Fruit fly (Drosophila melanogaster) whole organism, embryonic: ENCODE data around the gene Polr2I.

ENCODE experiments used
- ATbp ChIP-seq: fragments of 200-800 bp; sonication (Bioruptor generic); optimal IDR thresholded peaks from 2 replicates; lab custom pipeline; 2017; ENCODE audit warnings: missing biosample characterization, mild to moderate bottlenecking, missing genetic modification characterization, missing genetic modification reagents
- Antp ChIP-seq: fragments of 200-800 bp; sonication (Bioruptor generic); optimal IDR thresholded peaks from 3 replicates; lab custom pipeline; 2016; ENCODE audit warnings: missing biosample characterization, missing genetic modification characterization
- BEAF-32 ChIP-seq: fragments of 200-800 bp; sonication (Bioruptor generic); optimal IDR thresholded peaks from 3 replicates; lab custom pipeline; 2017; ENCODE audit warnings: missing biosample characterization, missing genetic modification characterization, mild to moderate bottlenecking, moderate library complexity, missing genetic modification reagents
- CG1024 ChIP-seq: fragments of 200-800 bp; sonication (Bioruptor generic); IDR thresholded peaks from 2 replicates; pipeline ENCODE4 v1.3.6; 2022; ENCODE audit warnings: missing biosample characterization, missing genetic modification characterization
- CG11085 ChIP-seq: fragments of 200-800 bp; sonication (Bioruptor generic); IDR thresholded peaks from 2 replicates; pipeline ENCODE4 v1.3.6; 2022; ENCODE audit warnings: missing biosample characterization, missing genetic modification characterization
- CG15479 ChIP-seq: fragments of 200-800 bp; sonication (Bioruptor generic); optimal IDR thresholded peaks from 3 replicates; lab custom pipeline; 2019; ENCODE audit warnings: missing biosample characterization, mild to moderate bottlenecking, missing genetic modification characterization, moderate library complexity
- CG1647 ChIP-seq: fragments of 200-800 bp; sonication (Bioruptor generic); optimal IDR thresholded peaks from 3 replicates; lab custom pipeline; 2016; ENCODE audit warnings: missing biosample characterization, missing genetic modification characterization
- CG1832 ChIP-seq: fragments of 200-800 bp; sonication (Bioruptor generic); optimal IDR thresholded peaks from 2 replicates; lab custom pipeline; 2017; ENCODE audit warnings: missing biosample characterization, mild to moderate bottlenecking, missing genetic modification characterization, inconsistent platforms
- CG30403 ChIP-seq: fragments of 200-800 bp; sonication (Bioruptor generic); optimal IDR thresholded peaks from 3 replicates; lab custom pipeline; 2016; ENCODE audit warnings: missing biosample characterization, missing genetic modification characterization
- CG32772 ChIP-seq: fragments of 200-800 bp; sonication (Bioruptor generic); IDR thresholded peaks from 2 replicates; pipeline ENCODE4 v1.3.6; 2022; ENCODE audit warnings: missing biosample characterization, missing genetic modification characterization
- CG3847 ChIP-seq: fragments of 200-800 bp; sonication (Bioruptor generic); IDR thresholded peaks from 2 replicates; pipeline ENCODE4 v1.3.6; 2022; ENCODE audit warnings: missing biosample characterization, missing genetic modification characterization
- CG4282 ChIP-seq: fragments of 200-800 bp; sonication (Bioruptor generic); optimal IDR thresholded peaks from 2 replicates; lab custom pipeline; 2016; ENCODE audit warnings: missing biosample characterization, missing genetic modification characterization
- CG4617 ChIP-seq: fragments of 200-800 bp; sonication (Bioruptor generic); optimal IDR thresholded peaks from 3 replicates; lab custom pipeline; 2016; ENCODE audit warnings: missing biosample characterization, missing genetic modification characterization, borderline replicate concordance
- CG6765 ChIP-seq: fragments of 200-800 bp; sonication (Bioruptor generic); optimal IDR thresholded peaks from 3 replicates; lab custom pipeline; 2017; ENCODE audit warnings: missing biosample characterization, mild to moderate bottlenecking, missing genetic modification characterization
- CG6854 ChIP-seq: fragments of 200-800 bp; sonication (Bioruptor generic); optimal IDR thresholded peaks from 3 replicates; lab custom pipeline; 2017; ENCODE audit warnings: missing biosample characterization, mild to moderate bottlenecking, missing genetic modification characterization
- CG7745 ChIP-seq: fragments of 200-800 bp; sonication (Bioruptor generic); optimal IDR thresholded peaks from 2 replicates; lab custom pipeline; 2018; ENCODE audit warnings: missing biosample characterization, mild to moderate bottlenecking, missing genetic modification characterization, moderate library complexity
- CG7839 ChIP-seq: fragments of 200-800 bp; sonication (Bioruptor generic); optimal IDR thresholded peaks from 3 replicates; lab custom pipeline; 2018; ENCODE audit warnings: missing biosample characterization, mild to moderate bottlenecking, missing genetic modification characterization, moderate library complexity
- CG9817 ChIP-seq: fragments of 200-800 bp; sonication (Bioruptor generic); optimal IDR thresholded peaks from 2 replicates; lab custom pipeline; 2018; ENCODE audit warnings: missing biosample characterization, mild to moderate bottlenecking, missing genetic modification characterization, moderate library complexity
- Deaf1 ChIP-seq: fragments of 200-800 bp; optimal IDR thresholded peaks from 3 replicates; lab custom pipeline; 2019; ENCODE audit warnings: missing biosample characterization, mild to moderate bottlenecking, missing genetic modification characterization, moderate library complexity
- Eip74EF ChIP-seq, 2 experiments: fragments of 200-800 bp in 1 of 2; fragments of >200 bp in 1 of 2; sonication (Bioruptor generic) in 1 of 2; optimal IDR thresholded peaks; 2 replicates each; lab custom pipeline; 2017 to 2019; ENCODE audit warnings: missing biosample characterization in 2 of 2, missing genetic modification characterization in 2 of 2, mild to moderate bottlenecking in 1 of 2, moderate library complexity in 1 of 2
- Ets65A ChIP-seq: fragments of 200-800 bp; sonication (Bioruptor generic); peaks from one replicate; lab custom pipeline; 2016; ENCODE audit warnings: missing biosample characterization, missing genetic modification characterization
- Hand ChIP-seq: fragments of 200-800 bp; sonication (Bioruptor generic); optimal IDR thresholded peaks from 2 replicates; lab custom pipeline; 2017; ENCODE audit warnings: mild to moderate bottlenecking, missing biosample characterization, missing genetic modification reagents, missing genetic modification characterization
- Kr ChIP-seq: fragments of 200-800 bp; sonication (Bioruptor generic); optimal IDR thresholded peaks from 2 replicates; lab custom pipeline; 2017; ENCODE audit warnings: missing biosample characterization, mild to moderate bottlenecking, missing genetic modification characterization
- Lhr ChIP-seq: fragments of 200-800 bp; sonication (Bioruptor generic); optimal IDR thresholded peaks from 3 replicates; lab custom pipeline; 2017; ENCODE audit warnings: mild to moderate bottlenecking, missing biosample characterization, missing genetic modification reagents, missing genetic modification characterization
- Mad ChIP-seq: fragments of 200-800 bp; sonication (Bioruptor generic); optimal IDR thresholded peaks from 2 replicates; lab custom pipeline; 2016; ENCODE audit warnings: missing biosample characterization, missing genetic modification characterization
- NK7.1 ChIP-seq: fragments of 200-800 bp; sonication (Bioruptor generic); optimal IDR thresholded peaks from 3 replicates; lab custom pipeline; 2016; ENCODE audit warnings: missing biosample characterization, missing genetic modification characterization
- Neu2 ChIP-seq: fragments of 200-800 bp; sonication (Bioruptor generic); optimal IDR thresholded peaks from 3 replicates; lab custom pipeline; 2016; ENCODE audit warnings: missing biosample characterization, missing genetic modification characterization, borderline replicate concordance
- Scr ChIP-seq: fragments of 200-800 bp; sonication (Bioruptor generic); IDR thresholded peaks from 2 replicates; pipeline ENCODE4 v1.3.6; 2022; ENCODE audit warnings: missing biosample characterization, missing genetic modification characterization; ENCODE audit not compliant: partially characterized antibody
- Xrp1 ChIP-seq: fragments of 200-800 bp; sonication (Bioruptor generic); IDR thresholded peaks from 2 replicates; pipeline ENCODE4 v1.3.6; 2022; ENCODE audit warnings: missing biosample characterization, missing genetic modification characterization
- ash1 ChIP-seq: fragments of 200-800 bp; sonication (Bioruptor generic); optimal IDR thresholded peaks from 2 replicates; lab custom pipeline; 2018; ENCODE audit warnings: missing biosample characterization, mild to moderate bottlenecking, missing genetic modification characterization
- bbx ChIP-seq: fragments of 200-800 bp; sonication (Bioruptor generic); IDR thresholded peaks from 2 replicates; pipeline ENCODE4 v1.3.6; 2022; ENCODE audit warnings: missing biosample characterization, missing genetic modification characterization; ENCODE audit not compliant: partially characterized antibody
- bowl ChIP-seq: fragments of 200-800 bp; sonication (Bioruptor generic); IDR thresholded peaks from 2 replicates; pipeline ENCODE4 v1.3.6; 2022; ENCODE audit warnings: missing biosample characterization, missing genetic modification characterization
- cwo ChIP-seq: fragments of 200-800 bp; sonication (Bioruptor generic); optimal IDR thresholded peaks from 3 replicates; lab custom pipeline; 2017; ENCODE audit warnings: missing biosample characterization, missing genetic modification characterization, mild to moderate bottlenecking, moderate library complexity, missing genetic modification reagents
- dati ChIP-seq: fragments of 200-800 bp; sonication (Bioruptor generic); IDR thresholded peaks from 2 replicates; pipeline ENCODE4 v1.3.6; 2022; ENCODE audit warnings: missing biosample characterization, missing genetic modification characterization
- dm ChIP-seq: fragments of 200-800 bp; sonication (Bioruptor generic); optimal IDR thresholded peaks from 3 replicates; lab custom pipeline; 2016; ENCODE audit warnings: missing biosample characterization, missing genetic modification characterization
- en ChIP-seq: fragments of 200-800 bp; sonication (Bioruptor generic); optimal IDR thresholded peaks from 2 replicates; lab custom pipeline; 2016; ENCODE audit warnings: missing biosample characterization, missing genetic modification characterization
- eve ChIP-seq, 2 experiments: fragments of >200 bp; optimal IDR thresholded peaks; 2 replicates each; lab custom pipeline; 2017; ENCODE audit warnings: missing biosample characterization in 2 of 2, missing genetic modification characterization in 2 of 2
- insv ChIP-seq, 2 experiments: fragments of 200-800 bp; sonication (Bioruptor generic); optimal IDR thresholded peaks; 3 replicates each; lab custom pipeline; 2016 to 2018; ENCODE audit warnings: missing biosample characterization in 2 of 2, missing genetic modification characterization in 2 of 2
- kah ChIP-seq: fragments of 200-800 bp; sonication (Bioruptor generic); optimal IDR thresholded peaks from 2 replicates; lab custom pipeline; 2018; ENCODE audit warnings: missing biosample characterization, mild to moderate bottlenecking, missing genetic modification characterization
- kni ChIP-seq: fragments of 200-800 bp; sonication (Bioruptor generic); optimal IDR thresholded peaks from 3 replicates; lab custom pipeline; 2017; ENCODE audit warnings: mild to moderate bottlenecking, missing biosample characterization, missing genetic modification reagents, missing genetic modification characterization
- lilli ChIP-seq: fragments of 200-800 bp; sonication (Bioruptor generic); optimal IDR thresholded peaks from 3 replicates; lab custom pipeline; 2016; ENCODE audit warnings: missing biosample characterization, missing genetic modification characterization
- mirr ChIP-seq: fragments of 200-800 bp; sonication (Bioruptor generic); optimal IDR thresholded peaks from 3 replicates; lab custom pipeline; 2018; ENCODE audit warnings: missing biosample characterization, mild to moderate bottlenecking, missing genetic modification characterization
- otp ChIP-seq: fragments of 200-800 bp; sonication (Bioruptor generic); IDR thresholded peaks from 3 replicates; pipeline ENCODE4, ENCODE4 v1.3.6; 2022; ENCODE audit warnings: missing biosample characterization, missing genetic modification characterization
- pum ChIP-seq: fragments of 200-800 bp; sonication (Bioruptor generic); optimal IDR thresholded peaks from 2 replicates; lab custom pipeline; 2016; ENCODE audit warnings: missing biosample characterization, missing genetic modification characterization
- ranshi ChIP-seq: fragments of 200-800 bp; sonication (Bioruptor generic); IDR thresholded peaks from 2 replicates; pipeline ENCODE4 v1.3.6; 2022; ENCODE audit warnings: missing biosample characterization, missing genetic modification characterization
- rib ChIP-seq: fragments of 200-800 bp; sonication (Bioruptor generic); IDR thresholded peaks from 2 replicates; pipeline ENCODE4 v1.3.6; 2022; ENCODE audit warnings: missing biosample characterization, missing genetic modification characterization
- salm ChIP-seq: fragments of 200-800 bp; sonication (Bioruptor generic); optimal IDR thresholded peaks from 2 replicates; lab custom pipeline; 2018; ENCODE audit warnings: missing biosample characterization, mild to moderate bottlenecking, missing genetic modification characterization
- shn ChIP-seq: fragments of 200-800 bp; sonication (Bioruptor generic); optimal IDR thresholded peaks from 3 replicates; lab custom pipeline; 2016; ENCODE audit warnings: missing biosample characterization, missing genetic modification characterization
- sima ChIP-seq: fragments of 200-800 bp; sonication (Bioruptor generic); optimal IDR thresholded peaks from 2 replicates; lab custom pipeline; 2016; ENCODE audit warnings: missing biosample characterization, missing genetic modification characterization
- stc ChIP-seq: fragments of 200-800 bp; sonication (Bioruptor generic); IDR thresholded peaks from 2 replicates; pipeline ENCODE4 v1.3.6; 2022; ENCODE audit warnings: missing biosample characterization, missing genetic modification characterization
- trem ChIP-seq: fragments of 200-800 bp; optimal IDR thresholded peaks from 3 replicates; lab custom pipeline; 2019; ENCODE audit warnings: missing biosample characterization, mild to moderate bottlenecking, missing genetic modification characterization, moderate library complexity
- vfl ChIP-seq: fragments of 200-800 bp; sonication (Bioruptor generic); optimal IDR thresholded peaks from 2 replicates; lab custom pipeline; 2016; ENCODE audit warnings: missing biosample characterization, missing genetic modification characterization

Gene Polr2I

DNA sequence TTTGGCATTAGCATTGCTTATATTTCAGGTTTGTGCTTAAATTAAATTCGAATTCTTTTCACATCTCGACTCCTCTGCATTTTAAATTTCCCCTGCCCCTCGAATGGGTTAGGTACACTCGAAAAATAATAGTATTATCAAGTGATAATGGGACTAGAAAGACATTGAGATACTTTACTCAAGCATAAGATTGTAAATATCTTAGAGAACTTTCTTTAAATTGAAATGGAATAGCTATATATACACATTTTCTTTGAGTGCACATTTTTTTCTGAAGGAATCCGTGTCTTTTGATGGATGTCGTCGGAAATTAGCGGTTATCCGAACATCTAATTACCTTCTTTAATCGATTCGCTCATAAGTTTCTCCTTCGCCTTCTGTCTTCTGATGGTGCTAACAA is 2.1 kb downstream of the Polr2I start:
- no peak for TF ChIP-seq CG4617 (GFP tag; lab: Kevin White, UChicago)
- peak; percentile 7 for TF ChIP-seq trem
- peak; percentile 16 for TF ChIP-seq en
- no peak for TF ChIP-seq CG3847 (GFP tag; lab: Robert Waterston, UW)
- no peak for TF ChIP-seq CG1647 (GFP tag; lab: Kevin White, UChicago)
- no peak for TF ChIP-seq CG11085
- no peak for TF ChIP-seq bowl
- TF ChIP-seq Hand (GFP tag; lab: Kevin White, UChicago), result no peak
- TF ChIP-seq Kr (GFP tag; lab: Kevin White, UChicago), result no peak
- no peak for TF ChIP-seq Antp
- TF ChIP-seq lilli, result peak; percentile 22
- no peak for TF ChIP-seq vfl (GFP tag; lab: Kevin White, UChicago)
- TF ChIP-seq CG15479 (GFP tag; lab: Kevin White, UChicago), result no peak
- no peak for TF ChIP-seq rib (GFP tag; lab: Robert Waterston, UW)
- no peak for TF ChIP-seq Lhr
- no peak for TF ChIP-seq CG1832 (GFP tag; lab: Kevin White, UChicago)
- no peak for TF ChIP-seq CG1024 (GFP tag; lab: Robert Waterston, UW)
- no peak for TF ChIP-seq Eip74EF (GFP tag; optimal IDR thresholded peaks at IDR 0.05; lab: Kevin White, UChicago)
- TF ChIP-seq ATbp (GFP tag; lab: Kevin White, UChicago), result no peak
- no peak for TF ChIP-seq Ets65A (GFP tag; lab: Kevin White, UChicago)
- no peak for TF ChIP-seq CG32772
- no peak for TF ChIP-seq CG7839 (tag; lab: Kevin White, UChicago)
- no peak for TF ChIP-seq sima (GFP tag; lab: Kevin White, UChicago)
- TF ChIP-seq Mad (GFP tag; lab: Kevin White, UChicago), result no peak
- no peak for TF ChIP-seq stc (GFP tag; lab: Robert Waterston, UW)
- no peak for TF ChIP-seq CG4282 (GFP tag; lab: Kevin White, UChicago)
- TF ChIP-seq dm (GFP tag; lab: Kevin White, UChicago), result no peak
- TF ChIP-seq BEAF-32 (GFP tag; lab: Kevin White, UChicago), result no peak
- TF ChIP-seq otp, result no peak
- no peak for TF ChIP-seq Scr
- TF ChIP-seq ranshi (GFP tag; lab: Robert Waterston, UW), result peak; percentile 40; the same call in 1 of the 2 replicates
- TF ChIP-seq dati, result no peak
- TF ChIP-seq pum (GFP tag; lab: Kevin White, UChicago), result no peak
- TF ChIP-seq Deaf1 (tag; lab: Kevin White, UChicago), result no peak
- no peak for TF ChIP-seq kah
- no peak for TF ChIP-seq shn (GFP tag; lab: Kevin White, UChicago)
- TF ChIP-seq mirr (GFP tag; lab: Kevin White, UChicago), result no peak
- TF ChIP-seq ash1, result no peak
- no peak for TF ChIP-seq CG6854 (GFP tag; lab: Kevin White, UChicago)
- TF ChIP-seq insv (GFP tag; optimal IDR thresholded peaks at IDR 0.05; lab: Kevin White, UChicago), result no peak
- TF ChIP-seq CG6765 (GFP tag; lab: Kevin White, UChicago), result no peak
- no peak for TF ChIP-seq bbx (GFP tag; lab: Robert Waterston, UW)
- no peak for TF ChIP-seq eve (GFP tag; optimal IDR thresholded peaks at IDR 0.05; lab: Kevin White, UChicago)
- no peak for TF ChIP-seq cwo
- TF ChIP-seq CG9817 (tag; lab: Kevin White, UChicago), result no peak
- TF ChIP-seq Neu2 (GFP tag; lab: Kevin White, UChicago), result no peak
- no peak for TF ChIP-seq NK7.1 (GFP tag; lab: Kevin White, UChicago)
- TF ChIP-seq CG7745 (tag; lab: Kevin White, UChicago), result no peak
- TF ChIP-seq Xrp1 (GFP tag; lab: Robert Waterston, UW), result peak; percentile 53
- TF ChIP-seq CG30403 (GFP tag; lab: Kevin White, UChicago), result peak; percentile 31
- TF ChIP-seq salm (tag; lab: Kevin White, UChicago), result no peak
- TF ChIP-seq kni (GFP tag; lab: Kevin White, UChicago), result no peak
